Worm (Caenorhabditis elegans) whole organism, L3 larva: Measurements from ENCODE around the gene F19B2.7.
A peak's percentile ranks its signal among the peaks of the same experiment; 100 is the strongest.

Source experiments
- R02D3.7 ChIP-seq: fragments of 150-350 bp; optimal IDR thresholded peaks from 2 replicates; lab custom pipeline; 2014; ENCODE audit warnings: missing biosample characterization, missing genetic modification characterization
- ZK546.5 ChIP-seq: sonication (generic microtip); optimal IDR thresholded peaks from 2 replicates; lab custom pipeline; 2017; ENCODE audit warnings: missing biosample characterization, missing genetic modification characterization
- ama-1 ChIP-seq: fragments of 150-350 bp; optimal IDR thresholded peaks from 2 replicates; lab custom pipeline; 2018
- ceh-16 ChIP-seq: sonication (generic microtip); optimal IDR thresholded peaks from 2 replicates; lab custom pipeline; 2017; ENCODE audit warnings: missing biosample characterization, missing genetic modification characterization
- ceh-28 ChIP-seq: fragments of 150-350 bp; optimal IDR thresholded peaks from 2 replicates; lab custom pipeline; 2014; ENCODE audit warnings: missing biosample characterization, missing genetic modification reagents, missing genetic modification characterization
- ceh-82 ChIP-seq: fragments of 150-350 bp; optimal IDR thresholded peaks from 2 replicates; lab custom pipeline; 2014; ENCODE audit warnings: missing biosample characterization, missing genetic modification characterization
- ceh-9 ChIP-seq: sonication (generic microtip); optimal IDR thresholded peaks from 2 replicates; lab custom pipeline; 2018; ENCODE audit warnings: missing biosample characterization, missing genetic modification characterization
- daf-12 ChIP-seq: fragments of 150-350 bp; optimal IDR thresholded peaks from 2 replicates; lab custom pipeline; 2014; ENCODE audit warnings: missing biosample characterization, missing genetic modification reagents, missing genetic modification characterization
- egl-27 ChIP-seq: sonication (generic microtip); optimal IDR thresholded peaks from 4 replicates; lab custom pipeline; 2017; ENCODE audit warnings: missing biosample characterization, missing genetic modification reagents, missing genetic modification characterization
- egl-5 ChIP-seq: fragments of 150-350 bp; optimal IDR thresholded peaks from 2 replicates; lab custom pipeline; 2017; ENCODE audit warnings: missing biosample characterization, missing genetic modification reagents, missing genetic modification characterization, inconsistent platforms
- elt-3 ChIP-seq, 3 experiments: fragments of 150-350 bp in 1 of 3; sonication (generic microtip) in 2 of 3; optimal IDR thresholded peaks; 2 replicates in 2 of 3; 4 replicates in 1 of 3; lab custom pipeline; 2014 to 2017; ENCODE audit warnings: missing biosample characterization in 3 of 3, missing genetic modification characterization in 3 of 3
- fkh-10 ChIP-seq: sonication (generic microtip); optimal IDR thresholded peaks from 2 replicates; lab custom pipeline; 2017; ENCODE audit warnings: missing biosample characterization, missing genetic modification reagents, missing genetic modification characterization
- fkh-2 ChIP-seq: fragments of 150-350 bp; optimal IDR thresholded peaks from 2 replicates; lab custom pipeline; 2014; ENCODE audit warnings: missing biosample characterization, missing genetic modification reagents, missing genetic modification characterization
- fos-1 ChIP-seq: fragments of 150-350 bp; optimal IDR thresholded peaks from 2 replicates; lab custom pipeline; 2014; ENCODE audit warnings: missing biosample characterization, missing genetic modification characterization
- hmg-11 ChIP-seq: sonication (generic microtip); optimal IDR thresholded peaks from 2 replicates; lab custom pipeline; 2016; ENCODE audit warnings: missing genetic modification characterization, missing compliant biosample characterization
- jun-1 ChIP-seq: fragments of 150-350 bp; optimal IDR thresholded peaks from 2 replicates; lab custom pipeline; 2014; ENCODE audit warnings: missing biosample characterization, missing genetic modification reagents, missing genetic modification characterization
- lin-15B ChIP-seq: fragments of 150-350 bp; optimal IDR thresholded peaks from 2 replicates; lab custom pipeline; 2014; ENCODE audit warnings: missing biosample characterization, missing genetic modification characterization
- mdl-1 ChIP-seq: fragments of 150-350 bp; optimal IDR thresholded peaks from 2 replicates; lab custom pipeline; 2014; ENCODE audit warnings: missing biosample characterization, missing genetic modification characterization
- nhr-11 ChIP-seq: fragments of 150-350 bp; optimal IDR thresholded peaks from 2 replicates; lab custom pipeline; 2014; ENCODE audit warnings: missing biosample characterization, missing genetic modification characterization
- nhr-23 ChIP-seq: fragments of 150-350 bp; optimal IDR thresholded peaks from 2 replicates; lab custom pipeline; 2014; ENCODE audit warnings: missing biosample characterization, missing genetic modification reagents, missing genetic modification characterization
- nhr-237 ChIP-seq: fragments of 150-350 bp; optimal IDR thresholded peaks from 2 replicates; lab custom pipeline; 2014; ENCODE audit warnings: missing biosample characterization, missing genetic modification characterization
- nhr-25 ChIP-seq: sonication (generic microtip); optimal IDR thresholded peaks from 2 replicates; lab custom pipeline; 2017; ENCODE audit warnings: missing biosample characterization, missing genetic modification characterization
- nhr-28 ChIP-seq: fragments of 150-350 bp; optimal IDR thresholded peaks from 2 replicates; lab custom pipeline; 2014; ENCODE audit warnings: missing biosample characterization, missing genetic modification characterization
- nhr-43 ChIP-seq: sonication (generic microtip); optimal IDR thresholded peaks from 2 replicates; lab custom pipeline; 2016; ENCODE audit warnings: mild to moderate bottlenecking, missing genetic modification characterization, missing compliant biosample characterization; ENCODE audit not compliant: poor library complexity, severe bottlenecking
- nhr-76 ChIP-seq: fragments of 150-350 bp; sonication (generic microtip); optimal IDR thresholded peaks from 5 replicates; lab custom pipeline; 2014; ENCODE audit warnings: missing biosample characterization, missing genetic modification characterization
- pqm-1 ChIP-seq: fragments of 150-350 bp; optimal IDR thresholded peaks from 2 replicates; lab custom pipeline; 2017; ENCODE audit warnings: missing biosample characterization, missing genetic modification characterization, inconsistent platforms
- sea-2 ChIP-seq: fragments of 150-350 bp; sonication (generic microtip); optimal IDR thresholded peaks from 4 replicates; lab custom pipeline; 2014; ENCODE audit warnings: missing biosample characterization, missing genetic modification reagents, missing genetic modification characterization
- skn-1 ChIP-seq: fragments of 150-350 bp; optimal IDR thresholded peaks from 2 replicates; lab custom pipeline; 2014; ENCODE audit warnings: missing biosample characterization, missing genetic modification characterization
- snpc-4 ChIP-seq: fragments of 150-350 bp; optimal IDR thresholded peaks from 2 replicates; lab custom pipeline; 2014; ENCODE audit warnings: missing biosample characterization, missing genetic modification characterization
- tbx-2 ChIP-seq: sonication (generic microtip); optimal IDR thresholded peaks from 2 replicates; lab custom pipeline; 2016; ENCODE audit warnings: mild to moderate bottlenecking, missing genetic modification characterization, missing compliant biosample characterization
- unc-39 ChIP-seq: sonication (generic microtip); optimal IDR thresholded peaks from 4 replicates; lab custom pipeline; 2017; ENCODE audit warnings: missing biosample characterization, missing genetic modification characterization
- zag-1 ChIP-seq: fragments of 150-350 bp; optimal IDR thresholded peaks from 2 replicates; lab custom pipeline; 2014; ENCODE audit warnings: missing biosample characterization, missing genetic modification characterization
- ztf-11 ChIP-seq: fragments of 150-350 bp; optimal IDR thresholded peaks from 2 replicates; lab custom pipeline; 2014; ENCODE audit warnings: missing biosample characterization, missing genetic modification characterization

Gene F19B2.7

ce11 chrV:20182311-20182710 lies 30.8 kb downstream of the F19B2.7 start:
- TF ChIP-seq fos-1 (no peak), ceh-16 (tag; lab: Kevin White, UChicago) (no peak), fkh-10 (GFP tag; lab: Kevin White, UChicago) (no peak), lin-15B (tag; lab: Kevin White, UChicago) (no peak), nhr-76 (tag; lab: Kevin White, UChicago) (no peak), ceh-28 (tag; lab: Kevin White, UChicago) (no peak), ceh-82 (tag; lab: Kevin White, UChicago) (no peak), hmg-11 (no peak), pqm-1 (tag; lab: Kevin White, UChicago) (no peak), fkh-2 (no peak), nhr-11 (tag; lab: Kevin White, UChicago) (no peak)

- TF ChIP-seq egl-27 (no peak), nhr-28 (no peak), nhr-23 (tag; lab: Kevin White, UChicago) (no peak), ZK546.5 (tag; lab: Kevin White, UChicago) (no peak), fkh-2 (no peak), hmg-11 (no peak), tbx-2 (tag; lab: Kevin White, UChicago) (no peak)
Observed at ce11 chrV:20186579-20186978, 35.0 kb downstream of the F19B2.7 start, which contains the start of gene srz-16. srz-16 (minus strand) TSS chrV:20186679.

- TF ChIP-seq jun-1 (tag; lab: Kevin White, UChicago), result no peak
- no peak for TF ChIP-seq nhr-237 (tag; lab: Kevin White, UChicago)
- no peak for TF ChIP-seq elt-3 (tag; optimal IDR thresholded peaks at IDR 0.05; lab: Kevin White, UChicago)
- TF ChIP-seq ama-1 (lab: Kevin White, UChicago), result no peak
Observed at ce11 chrV:20188790-20189189, 37.3 kb downstream of the F19B2.7 start, which contains the start of gene fbxa-116. fbxa-116 (minus strand) TSS chrV:20188890.

ce11 chrV:20192102-20192880 lies 40.8 kb downstream of the F19B2.7 start, which contains the start of the genes fbxa-115 and Y113G7B.27:
fbxa-115 (minus strand) TSS chrV:20192152.
Y113G7B.27 (plus strand) TSS chrV:20192830.
- TF ChIP-seq nhr-23 (tag; lab: Kevin White, UChicago) (no peak), skn-1 (tag; lab: Kevin White, UChicago) (peak; percentile 72), sea-2 (GFP tag; lab: Kevin White, UChicago) (no peak), snpc-4 (tag; lab: Kevin White, UChicago) (no peak), fkh-10 (GFP tag; lab: Kevin White, UChicago) (no peak)

ce11 chrV:20195451-20196036 lies 44.0 kb downstream of the F19B2.7 start, which contains the start of the genes srh-217 and Y113G7B.28:
srh-217 (minus strand) TSS chrV:20195551.
Y113G7B.28 (plus strand) TSS chrV:20195986.
- TF ChIP-seq ceh-9 (tag; lab: Kevin White, UChicago), result no peak
- TF ChIP-seq nhr-25 (tag; lab: Kevin White, UChicago), result no peak
- TF ChIP-seq daf-12 (tag; lab: Kevin White, UChicago), result no peak
- TF ChIP-seq sea-2 (GFP tag; lab: Kevin White, UChicago), result no peak
- TF ChIP-seq nhr-11 (tag; lab: Kevin White, UChicago), result peak; percentile 21

- TF ChIP-seq ztf-11 (tag; lab: Kevin White, UChicago) (no peak), ZK546.5 (tag; lab: Kevin White, UChicago) (no peak), daf-12 (tag; lab: Kevin White, UChicago) (no peak), nhr-43 (tag; lab: Kevin White, UChicago) (no peak), lin-15B (tag; lab: Kevin White, UChicago) (no peak), R02D3.7 (no peak), hmg-11 (no peak), sea-2 (GFP tag; lab: Kevin White, UChicago) (no peak), unc-39 (tag; lab: Kevin White, UChicago) (no peak), mdl-1 (tag; lab: Kevin White, UChicago) (no peak), zag-1 (tag; lab: Kevin White, UChicago) (no peak), snpc-4 (tag; lab: Kevin White, UChicago) (no peak), ama-1 (lab: Kevin White, UChicago) (no peak), egl-5 (tag; lab: Kevin White, UChicago) (no peak), nhr-237 (tag; lab: Kevin White, UChicago) (no peak), skn-1 (tag; lab: Kevin White, UChicago) (no peak), ceh-16 (tag; lab: Kevin White, UChicago) (no peak)
Observed at ce11 chrV:20196671-20197070, 45.1 kb downstream of the F19B2.7 start, which contains the start of gene ftr-1. ftr-1 (plus strand) TSS chrV:20196971.
